Fruit fly (Drosophila melanogaster) Kc167 (cell line): ENCODE data around the gene thoc7.

ENCODE experiments used
- Myc ChIP-seq: fragments of >200 bp; optimal IDR thresholded peaks from 2 replicates; lab custom pipeline; 2017; ENCODE audit warnings: missing external identifiers
- h ChIP-seq: fragments of >200 bp; optimal IDR thresholded peaks from 3 replicates; lab custom pipeline; 2018; ENCODE audit warnings: missing external identifiers
- insv ChIP-seq: fragments of >200 bp; optimal IDR thresholded peaks from 3 replicates; lab custom pipeline; 2018; ENCODE audit warnings: missing external identifiers
- psq ChIP-seq: fragments of >200 bp; optimal IDR thresholded peaks from 2 replicates; lab custom pipeline; 2017; ENCODE audit warnings: missing external identifiers
- ttk ChIP-seq: sonication (Bioruptor generic); optimal IDR thresholded peaks from 2 replicates; lab custom pipeline; 2017; ENCODE audit warnings: missing external identifiers

thoc7 gene

DNA sequence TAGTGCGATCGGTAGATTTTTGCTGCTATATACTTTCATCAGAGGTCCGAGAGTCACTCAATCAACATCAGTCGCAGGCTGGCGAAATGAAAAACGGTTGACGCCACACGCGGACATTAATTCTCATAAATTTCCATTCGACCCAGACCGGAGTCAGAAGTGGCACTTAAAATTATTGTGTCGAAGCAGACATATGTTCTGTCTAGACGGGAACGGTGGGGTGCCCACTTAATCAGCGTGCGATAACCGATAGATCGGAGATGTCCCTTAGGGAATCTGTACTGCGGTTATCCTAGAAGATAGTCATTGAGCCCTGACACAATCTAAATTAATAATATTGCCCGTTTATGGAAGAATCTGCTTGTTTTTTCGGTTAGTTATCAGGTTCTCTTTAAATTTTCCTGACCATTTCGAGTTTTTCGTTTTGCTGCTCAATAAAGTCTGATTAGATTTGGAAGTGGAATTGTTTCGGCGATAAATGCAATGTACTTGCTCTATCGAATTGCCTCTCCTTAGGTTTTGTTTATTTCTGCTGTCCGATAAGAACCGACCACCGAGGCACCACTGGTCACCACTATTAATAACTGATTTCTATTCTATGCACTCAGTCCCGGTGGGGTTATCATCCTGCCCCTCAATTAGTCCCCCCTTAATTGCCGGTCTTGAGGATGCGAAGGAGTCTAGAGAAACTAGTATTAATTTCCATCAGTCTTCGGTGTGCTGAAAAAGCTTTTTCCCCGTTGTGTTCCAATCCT lies 50.5 kb downstream of the thoc7 start:
- TF ChIP-seq psq (no peak), ttk (no peak), insv (lab: Kevin White, UChicago) (no peak), h (lab: Kevin White, UChicago) (no peak), Myc (lab: Kevin White, UChicago) (no peak)
